Fruit fly (Drosophila melanogaster): ENCODE measurements around the gene CG9368.

CG9368 gene

dm6 chr3L:19562146-19562700 lies 39.2 kb upstream of the CG9368 start:
- TF ChIP-seq sd (tag; optimal IDR thresholded peaks at IDR 0.05) (peak; percentile 34), CG2712 (tag; optimal IDR thresholded peaks at IDR 0.05) (peak; percentile 11), cg (GFP tag; optimal IDR thresholded peaks at IDR 0.05) (peak; percentile 85), CG12769 (tag; optimal IDR thresholded peaks at IDR 0.05) (peak; percentile 93), sens (GFP tag) (peak; percentile 11), CG2199 (GFP tag; IDR thresholded peaks at IDR 0.05) (peak; percentile 44; the same call in 1 of the 3 replicates), HLHmδ (GFP tag; optimal IDR thresholded peaks at IDR 0.05) (peak; percentile 37), sna (GFP tag; IDR thresholded peaks at IDR 0.05; ENCODE audit: partially characterized antibody) (peak; percentile 25; the same call in 1 of the 2 replicates), Pdp1 (GFP tag; optimal IDR thresholded peaks at IDR 0.05) (peak in 1 of 2 experiments; percentile 55), Med (GFP tag) (peak; percentile 84), dysf (GFP tag; IDR thresholded peaks at IDR 0.05) (0 out of 3 replicates have a peak, but pooled peaks have one; percentile 8), E2f1 (GFP tag; IDR thresholded peaks at IDR 0.05) (peak; percentile 33; the same call in 1 of the 2 replicates), Scr (GFP tag; IDR thresholded peaks at IDR 0.05; ENCODE audit: partially characterized antibody) (0 out of 2 replicates have a peak, but pooled peaks have one; percentile 25), CG34224 (GFP tag; IDR thresholded peaks at IDR 0.05; ENCODE audit: partially characterized antibody) (peak; percentile 18; the same call in 1 of the 3 replicates), sim (GFP tag; IDR thresholded peaks at IDR 0.05) (no peak), CG6175 (GFP tag; IDR thresholded peaks at IDR 0.05) (peak; percentile 90), CG13894 (tag; optimal IDR thresholded peaks at IDR 0.05) (peak; percentile 47), ci (GFP tag; IDR thresholded peaks at IDR 0.05) (0 out of 3 replicates have a peak, but pooled peaks have one; percentile 34), Adf1 (GFP tag; IDR thresholded peaks at IDR 0.05) (peak; percentile 94), Jarid2 (GFP tag; optimal IDR thresholded peaks at IDR 0.05) (peak; percentile 31), NC2β (GFP tag; optimal IDR thresholded peaks at IDR 0.05) (no peak), oc (tag; optimal IDR thresholded peaks at IDR 0.05) (peak; percentile 40), Blimp-1 (GFP tag; optimal IDR thresholded peaks at IDR 0.05) (no peak), chinmo (GFP tag; IDR thresholded peaks at IDR 0.05; ENCODE audit: partially characterized antibody) (0 out of 4 replicates have a peak, but pooled peaks have one; percentile 64), crol (GFP tag; IDR thresholded peaks at IDR 0.05) (0 out of 2 replicates have a peak, but pooled peaks have one; percentile 30), Trl (optimal IDR thresholded peaks at IDR 0.05) (peak; percentile 16 to 34), Trl (GFP tag; optimal IDR thresholded peaks at IDR 0.05) (no peak), tll (GFP tag; optimal IDR thresholded peaks at IDR 0.05) (peak in 1 of 2 experiments; percentile 38), CG4707 (GFP tag; optimal IDR thresholded peaks at IDR 0.05) (no peak), CG15479 (GFP tag; optimal IDR thresholded peaks at IDR 0.05) (peak; percentile 44), MESR4 (GFP tag; optimal IDR thresholded peaks at IDR 0.05) (no peak), ranshi (GFP tag; IDR thresholded peaks at IDR 0.05) (no peak), CG4328 (GFP tag; optimal IDR thresholded peaks at IDR 0.05) (no peak), zf30C (GFP tag; optimal IDR thresholded peaks at IDR 0.05) (peak; percentile 17), nom (GFP tag; optimal IDR thresholded peaks at IDR 0.05) (peak; percentile 19), onecut (GFP tag; IDR thresholded peaks at IDR 0.05) (peak; percentile 16; the same call in 1 of the 2 replicates), kni (GFP tag; optimal IDR thresholded peaks at IDR 0.05) (peak; percentile 96), pros (GFP tag; optimal IDR thresholded peaks at IDR 0.05) (peak; percentile 85), CG16813 (GFP tag; IDR thresholded peaks at IDR 0.05; ENCODE audit: partially characterized antibody) (0 out of 3 replicates have a peak, but pooled peaks have one; percentile 2), CG42726 (GFP tag; IDR thresholded peaks at IDR 0.05; ENCODE audit: partially characterized antibody) (peak; percentile 42; the same call in 1 of the 2 replicates), CG6791 (GFP tag; IDR thresholded peaks at IDR 0.05; ENCODE audit: partially characterized antibody) (peak; percentile 45; the same call in 1 of the 3 replicates), D (optimal IDR thresholded peaks at IDR 0.05) (peak; percentile 93), D (GFP tag; optimal IDR thresholded peaks at IDR 0.05) (no peak), CG18764 (GFP tag; optimal IDR thresholded peaks at IDR 0.05) (no peak), toy (GFP tag; IDR thresholded peaks at IDR 0.05) (no peak)
